2 fruit fly cellular contexts compared by ENCODE assay signal in the genomic region with DNA sequence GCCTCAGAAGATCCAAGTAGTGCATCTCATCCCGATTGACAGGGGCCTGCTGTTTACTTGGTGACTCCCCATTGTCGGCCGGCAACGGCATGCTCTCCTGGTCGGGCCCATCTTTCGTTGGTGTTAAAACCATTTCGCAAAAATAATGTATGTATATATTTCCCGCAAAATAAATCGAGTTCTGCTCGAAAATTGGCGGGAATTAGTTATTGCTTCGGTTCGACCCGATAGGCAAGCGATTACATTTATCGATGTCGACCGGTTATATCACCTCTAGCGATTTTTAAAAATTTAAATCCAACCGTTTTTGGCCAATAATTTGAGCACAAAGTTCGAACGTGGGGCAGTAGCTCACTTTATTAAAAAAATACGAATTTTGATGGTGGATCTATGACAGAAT.
TF ChIP-seq lines count a peak whose summit lies in the region.

A gene (minus strand): TSS at position 201 of the 400 bp plus-strand sequence.

- TF ChIP-seq CTCF in whole organism, embryonic (GFP tag; optimal IDR thresholded peaks at IDR 0.05; lab: Kevin White, UChicago), result no peak

TF ChIP-seq in whole organism, adult, 20 proteins besides CTCF, POLR2A, EP300 and RAD21:
- no peak for TF ChIP-seq CG7045 (GFP tag; optimal IDR thresholded peaks at IDR 0.05; lab: Kevin White, UChicago)
- peak; percentile 34 for TF ChIP-seq bab1 (GFP tag; optimal IDR thresholded peaks at IDR 0.05; lab: Kevin White, UChicago)
- TF ChIP-seq CG5204 (GFP tag; optimal IDR thresholded peaks at IDR 0.05; lab: Kevin White, UChicago), result no peak

TF ChIP-seq in whole organism, embryonic, 481 proteins besides CTCF, POLR2A, EP300 and RAD21 (continues in another document):
- no peak for TF ChIP-seq Sry-β (GFP tag; optimal IDR thresholded peaks at IDR 0.05; lab: Kevin White, UChicago)
- peak; percentile 43; the same call in 1 of the 2 replicates for TF ChIP-seq inv (GFP tag; IDR thresholded peaks at IDR 0.05; lab: Robert Waterston, UW; ENCODE audit: partially characterized antibody)
- peak; percentile 84 for TF ChIP-seq tna (GFP tag; IDR thresholded peaks at IDR 0.05; lab: Robert Waterston, UW; ENCODE audit: partially characterized antibody)
- no peak for TF ChIP-seq CG12769 (tag; optimal IDR thresholded peaks at IDR 0.05; lab: Kevin White, UChicago)
- TF ChIP-seq Opbp (GFP tag; IDR thresholded peaks at IDR 0.05; lab: Robert Waterston, UW; ENCODE audit: partially characterized antibody), result peak; percentile 88; the same call in 2 of the 3 replicates
- no peak for TF ChIP-seq CG13424 (tag; optimal IDR thresholded peaks at IDR 0.05; lab: Kevin White, UChicago)
- peak; percentile 55 for TF ChIP-seq CG1603 (tag; optimal IDR thresholded peaks at IDR 0.05; lab: Kevin White, UChicago)
- no peak for TF ChIP-seq CG13624 (GFP tag; optimal IDR thresholded peaks at IDR 0.05; lab: Kevin White, UChicago)
- no peak for TF ChIP-seq CG1529 (GFP tag; optimal IDR thresholded peaks at IDR 0.05; lab: Kevin White, UChicago)
- peak; percentile 84 for TF ChIP-seq HLH4C (GFP tag; IDR thresholded peaks at IDR 0.05; lab: Robert Waterston, UW; ENCODE audit: partially characterized antibody)
- TF ChIP-seq crc (GFP tag; optimal IDR thresholded peaks at IDR 0.05; lab: Kevin White, UChicago), result no peak
- TF ChIP-seq CG34422 (GFP tag; IDR thresholded peaks at IDR 0.05; lab: Robert Waterston, UW), result no peak
- peak; percentile 58 for TF ChIP-seq trem (tag; optimal IDR thresholded peaks at IDR 0.05; lab: Kevin White, UChicago)
- no peak for TF ChIP-seq gt (GFP tag; IDR thresholded peaks at IDR 0.05; lab: Robert Waterston, UW)
- TF ChIP-seq unpg (GFP tag; optimal IDR thresholded peaks at IDR 0.05; lab: Kevin White, UChicago), result no peak
- peak; percentile 86 for TF ChIP-seq CG34224 (GFP tag; IDR thresholded peaks at IDR 0.05; lab: Robert Waterston, UW; ENCODE audit: partially characterized antibody)
- TF ChIP-seq CG14965 (GFP tag; optimal IDR thresholded peaks at IDR 0.05; lab: Kevin White, UChicago; ENCODE audit: borderline replicate concordance), result no peak
- no peak for TF ChIP-seq Hey (tag; optimal IDR thresholded peaks at IDR 0.05; lab: Kevin White, UChicago)
- TF ChIP-seq CG17829 (tag; optimal IDR thresholded peaks at IDR 0.05; lab: Kevin White, UChicago), result peak; percentile 88
- no peak for TF ChIP-seq PHDP (tag; optimal IDR thresholded peaks at IDR 0.05; lab: Kevin White, UChicago)
- TF ChIP-seq ken (GFP tag; IDR thresholded peaks at IDR 0.05; lab: Robert Waterston, UW), result no peak
- TF ChIP-seq stwl (tag; optimal IDR thresholded peaks at IDR 0.05; lab: Kevin White, UChicago), result peak; percentile 54
- no peak for TF ChIP-seq CG7271 (tag; optimal IDR thresholded peaks at IDR 0.05; lab: Kevin White, UChicago)
- TF ChIP-seq bcd (GFP tag; optimal IDR thresholded peaks at IDR 0.05; lab: Kevin White, UChicago), result no peak
- peak; percentile 76 for TF ChIP-seq Dll (GFP tag; IDR thresholded peaks at IDR 0.05; lab: Robert Waterston, UW; ENCODE audit: partially characterized antibody)
- TF ChIP-seq CG10959 (GFP tag; IDR thresholded peaks at IDR 0.05; lab: Robert Waterston, UW), result no peak
- peak; percentile 83 for TF ChIP-seq ato (GFP tag; IDR thresholded peaks at IDR 0.05; lab: Robert Waterston, UW; ENCODE audit: partially characterized antibody)
- peak; percentile 65 for TF ChIP-seq unc-4 (GFP tag; IDR thresholded peaks at IDR 0.05; lab: Robert Waterston, UW; ENCODE audit: partially characterized antibody)
- peak; percentile 86 for TF ChIP-seq Sry-δ (GFP tag; optimal IDR thresholded peaks at IDR 0.05; lab: Kevin White, UChicago)
- peak; percentile 70 for TF ChIP-seq Scr (GFP tag; IDR thresholded peaks at IDR 0.05; lab: Robert Waterston, UW; ENCODE audit: partially characterized antibody)
- peak; percentile 52 for TF ChIP-seq Med (GFP tag; lab: Kevin White, UChicago)
- 0 out of 3 replicates have a peak, but pooled peaks have one; percentile 46 for TF ChIP-seq mld (GFP tag; IDR thresholded peaks at IDR 0.05; lab: Robert Waterston, UW; ENCODE audit: partially characterized antibody)
- TF ChIP-seq gsb (GFP tag; IDR thresholded peaks at IDR 0.05; lab: Robert Waterston, UW), result no peak
- no peak for TF ChIP-seq ap (GFP tag; IDR thresholded peaks at IDR 0.05; lab: Robert Waterston, UW)
- peak; percentile 66; the same call in 1 of the 2 replicates for TF ChIP-seq E2f1 (GFP tag; IDR thresholded peaks at IDR 0.05; lab: Robert Waterston, UW)
- peak; percentile 86 for TF ChIP-seq Dref (GFP tag; IDR thresholded peaks at IDR 0.05; lab: Robert Waterston, UW)
- TF ChIP-seq CG7963 (GFP tag; IDR thresholded peaks at IDR 0.05; lab: Robert Waterston, UW; ENCODE audit: partially characterized antibody), result peak; percentile 63; the same call in 2 of the 3 replicates
- TF ChIP-seq prd (optimal IDR thresholded peaks at IDR 0.05; lab: Kevin White, UChicago), result no peak
- no peak for TF ChIP-seq prd (GFP tag; IDR thresholded peaks at IDR 0.05; lab: Robert Waterston, UW)
- peak; percentile 3 for TF ChIP-seq CG14710 (tag; optimal IDR thresholded peaks at IDR 0.05; lab: Kevin White, UChicago)
- peak; percentile 60 for TF ChIP-seq pzg (GFP tag; optimal IDR thresholded peaks at IDR 0.05; lab: Kevin White, UChicago)
- no peak for TF ChIP-seq slp2 (GFP tag; optimal IDR thresholded peaks at IDR 0.05; lab: Kevin White, UChicago)
- TF ChIP-seq MBD-R2 (GFP tag; IDR thresholded peaks at IDR 0.05; lab: Robert Waterston, UW), result 0 out of 2 replicates have a peak, but pooled peaks have one; percentile 22
- TF ChIP-seq amos (GFP tag; IDR thresholded peaks at IDR 0.05; lab: Robert Waterston, UW; ENCODE audit: partially characterized antibody), result peak; percentile 76; the same call in 1 of the 2 replicates
- TF ChIP-seq Myb (GFP tag; optimal IDR thresholded peaks at IDR 0.05; lab: Kevin White, UChicago), result peak; percentile 97
- TF ChIP-seq CG9797 (GFP tag; optimal IDR thresholded peaks at IDR 0.05; lab: Kevin White, UChicago), result peak; percentile 18
- no peak for TF ChIP-seq CG17359 (tag; optimal IDR thresholded peaks at IDR 0.05; lab: Kevin White, UChicago)
- peak; percentile 30 for TF ChIP-seq MESR4 (GFP tag; optimal IDR thresholded peaks at IDR 0.05; lab: Kevin White, UChicago)
- no peak for TF ChIP-seq ase (GFP tag; IDR thresholded peaks at IDR 0.05; lab: Robert Waterston, UW)
- TF ChIP-seq bbx (GFP tag; IDR thresholded peaks at IDR 0.05; lab: Robert Waterston, UW; ENCODE audit: partially characterized antibody), result peak; percentile 89
- TF ChIP-seq esg (GFP tag; conservative IDR thresholded peaks at IDR 0.05; lab: Robert Waterston, UW), result no peak
- TF ChIP-seq lbe (GFP tag; optimal IDR thresholded peaks at IDR 0.05; lab: Kevin White, UChicago), result peak; percentile 32
- no peak for TF ChIP-seq zfh2 (GFP tag; optimal IDR thresholded peaks at IDR 0.05; lab: Kevin White, UChicago)
- TF ChIP-seq Doc3 (GFP tag; IDR thresholded peaks at IDR 0.05; lab: Robert Waterston, UW; ENCODE audit: partially characterized antibody), result peak; percentile 70
- TF ChIP-seq CG3163 (GFP tag; optimal IDR thresholded peaks at IDR 0.05; lab: Kevin White, UChicago), result no peak
- peak; percentile 56 for TF ChIP-seq CG15514 (GFP tag; optimal IDR thresholded peaks at IDR 0.05; lab: Kevin White, UChicago)
- TF ChIP-seq E2f2 (GFP tag; IDR thresholded peaks at IDR 0.05; lab: Robert Waterston, UW), result peak; percentile 92
- peak; percentile 65 for TF ChIP-seq BEAF-32 (GFP tag; optimal IDR thresholded peaks at IDR 0.05; lab: Kevin White, UChicago)
- peak; percentile 60; the same call in 2 of the 3 replicates for TF ChIP-seq vnd (GFP tag; IDR thresholded peaks at IDR 0.05; lab: Robert Waterston, UW; ENCODE audit: partially characterized antibody)
- 0 out of 4 replicates have a peak, but pooled peaks have one; percentile 71 for TF ChIP-seq chinmo (GFP tag; IDR thresholded peaks at IDR 0.05; lab: Robert Waterston, UW; ENCODE audit: partially characterized antibody)
- peak; percentile 28 for TF ChIP-seq CoRest (tag; optimal IDR thresholded peaks at IDR 0.05; lab: Kevin White, UChicago)
- peak; percentile 6 for TF ChIP-seq CG2712 (tag; optimal IDR thresholded peaks at IDR 0.05; lab: Kevin White, UChicago)
- peak; percentile 57; the same call in 2 of the 3 replicates for TF ChIP-seq CG16813 (GFP tag; IDR thresholded peaks at IDR 0.05; lab: Robert Waterston, UW; ENCODE audit: partially characterized antibody)
- TF ChIP-seq D (optimal IDR thresholded peaks at IDR 0.05; lab: Kevin White, UChicago), result no peak
- no peak for TF ChIP-seq D (GFP tag; optimal IDR thresholded peaks at IDR 0.05; lab: Kevin White, UChicago)
- TF ChIP-seq Dek (tag; optimal IDR thresholded peaks at IDR 0.05; lab: Kevin White, UChicago), result no peak
- TF ChIP-seq gfzf (GFP tag; optimal IDR thresholded peaks at IDR 0.05; lab: Kevin White, UChicago), result peak; percentile 9
- TF ChIP-seq CG10267 (tag; optimal IDR thresholded peaks at IDR 0.05; lab: Kevin White, UChicago), result peak; percentile 54
- TF ChIP-seq CG2875 (GFP tag; optimal IDR thresholded peaks at IDR 0.05; lab: Kevin White, UChicago), result no peak
- TF ChIP-seq CG14860 (GFP tag; IDR thresholded peaks at IDR 0.05; lab: Robert Waterston, UW; ENCODE audit: partially characterized antibody), result peak; percentile 58
- TF ChIP-seq Pdp1 (GFP tag; optimal IDR thresholded peaks at IDR 0.05; lab: Kevin White, UChicago), result peak in 1 of 2 experiments; percentile 92
- peak; percentile 96 for TF ChIP-seq CG2116 (GFP tag; optimal IDR thresholded peaks at IDR 0.05; lab: Kevin White, UChicago)
- TF ChIP-seq CG13287 (GFP tag; IDR thresholded peaks at IDR 0.05; lab: Robert Waterston, UW; ENCODE audit: partially characterized antibody), result peak; percentile 87
- TF ChIP-seq Elba2 (GFP tag; optimal IDR thresholded peaks at IDR 0.05; lab: Kevin White, UChicago), result no peak
- TF ChIP-seq knrl (GFP tag; IDR thresholded peaks at IDR 0.05; lab: Robert Waterston, UW; ENCODE audit: partially characterized antibody), result peak; percentile 56; the same call in 2 of the 3 replicates
- TF ChIP-seq CG3065 (GFP tag; optimal IDR thresholded peaks at IDR 0.05; lab: Kevin White, UChicago), result no peak
